Worm (Caenorhabditis elegans): ENCODE measurements around the gene K02D10.4.
A peak's percentile ranks its signal among the peaks of the same experiment; 100 is the strongest.

The K02D10.4 gene

ce11 chrIII:8741276-8741860, 38.4 kb downstream of the K02D10.4 start, which contains the start of gene pdhk-2 (continued):
- TF ChIP-seq ceh-82 (tag; optimal IDR thresholded peaks at IDR 0.05) (no peak), spr-3 (GFP tag; optimal IDR thresholded peaks at IDR 0.05) (peak; percentile 65), skn-1 (tag; optimal IDR thresholded peaks at IDR 0.05) (no peak), mdl-1 (tag; optimal IDR thresholded peaks at IDR 0.05) (peak in 1 of 2 experiments; percentile 82), madf-5 (GFP tag; IDR thresholded peaks at IDR 0.05) (no peak), F26F4.8 (GFP tag; conservative IDR thresholded peaks at IDR 0.05) (no peak), R02D3.7 (tag; optimal IDR thresholded peaks at IDR 0.05) (no peak), mes-2 (tag; optimal IDR thresholded peaks at IDR 0.05; ENCODE audit: poor library complexity, severe bottlenecking) (peak; percentile 91), nhr-76 (tag; optimal IDR thresholded peaks at IDR 0.05) (no peak), lin-38 (GFP tag; IDR thresholded peaks at IDR 0.05) (peak; percentile 89), dpl-1 (GFP tag; optimal IDR thresholded peaks at IDR 0.05) (peak; percentile 99), pha-4 (GFP tag; IDR thresholded peaks at IDR 0.05) (peak; percentile 80), pha-4 (tag; optimal IDR thresholded peaks at IDR 0.05) (peak; percentile 23), unc-62 (GFP tag; optimal IDR thresholded peaks at IDR 0.05 in 1 of 2) (peak in 1 of 2 experiments; percentile 98), unc-62 (tag; optimal IDR thresholded peaks at IDR 0.05) (no peak), F44E2.7 (GFP tag; IDR thresholded peaks at IDR 0.05) (no peak), ceh-32 (tag; optimal IDR thresholded peaks at IDR 0.05; ENCODE audit: poor library complexity) (peak; percentile 44), lin-15B (tag; optimal IDR thresholded peaks at IDR 0.05) (peak; percentile 33), lin-29 (GFP tag; IDR thresholded peaks at IDR 0.05) (peak; percentile 79), mxl-2 (GFP tag; conservative IDR thresholded peaks at IDR 0.05) (no peak), Y5F2A.4 (GFP tag; optimal IDR thresholded peaks at IDR 0.05) (no peak), madf-9 (GFP tag; conservative IDR thresholded peaks at IDR 0.05) (peak; percentile 72), attf-4 (tag; optimal IDR thresholded peaks at IDR 0.05) (no peak), snpc-4 (tag; optimal IDR thresholded peaks at IDR 0.05) (no peak), F37D6.2 (tag; optimal IDR thresholded peaks at IDR 0.05) (peak; percentile 88), ceh-62 (tag; optimal IDR thresholded peaks at IDR 0.05) (no peak), F49E8.2 (tag; optimal IDR thresholded peaks at IDR 0.05; ENCODE audit: borderline replicate concordance) (peak; percentile 73), daf-19 (GFP tag; conservative IDR thresholded peaks at IDR 0.05) (peak; percentile 73), D1046.2 (GFP tag; IDR thresholded peaks at IDR 0.05) (no peak), fkh-10 (GFP tag; optimal IDR thresholded peaks at IDR 0.05) (peak; percentile 59), lin-13 (GFP tag; optimal IDR thresholded peaks at IDR 0.05) (peak; percentile 82), nhr-237 (tag; optimal IDR thresholded peaks at IDR 0.05) (no peak), mdt-29 (GFP tag; IDR thresholded peaks at IDR 0.05) (peak; percentile 68; the same call in 1 of the 2 replicates), mep-1 (tag; optimal IDR thresholded peaks at IDR 0.05) (peak; percentile 96), cey-2 (tag; optimal IDR thresholded peaks at IDR 0.05; ENCODE audit: borderline replicate concordance, insufficient read depth) (no peak), nhr-41 (GFP tag; IDR thresholded peaks at IDR 0.05) (no peak), zip-11 (GFP tag; IDR thresholded peaks at IDR 0.05) (no peak), zfp-2 (tag; optimal IDR thresholded peaks at IDR 0.05) (no peak), arid-1 (GFP tag; conservative IDR thresholded peaks at IDR 0.05) (peak; percentile 91), ama-1 (optimal IDR thresholded peaks at IDR 0.05) (peak; percentile 81), dmd-9 (GFP tag; IDR thresholded peaks at IDR 0.05) (peak; percentile 82), ceh-20 (GFP tag; IDR thresholded peaks at IDR 0.05) (peak; percentile 90), tra-1 (GFP tag; IDR thresholded peaks at IDR 0.05) (peak; percentile 59; the same call in 1 of the 2 replicates), nhr-11 (tag; optimal IDR thresholded peaks at IDR 0.05) (peak; percentile 72), dmd-6 (GFP tag; IDR thresholded peaks at IDR 0.05) (peak; percentile 94), nhr-102 (tag; optimal IDR thresholded peaks at IDR 0.05) (peak; percentile 91), nhr-42 (GFP tag; IDR thresholded peaks at IDR 0.05) (peak; percentile 76; the same call in 1 of the 2 replicates), aly-2 (tag; optimal IDR thresholded peaks at IDR 0.05) (no peak), Y105C5A.15 (GFP tag; IDR thresholded peaks at IDR 0.05) (no peak), lin-39 (tag; optimal IDR thresholded peaks at IDR 0.05) (no peak), spr-1 (tag; optimal IDR thresholded peaks at IDR 0.05) (peak; percentile 86)

Measured in whole organism, L4 larva.